Fruit fly (Drosophila melanogaster) whole organism, prepupa: ENCODE results near the gene Nsun5.

ENCODE experiments used
- Blimp-1 ChIP-seq: fragments of 200-800 bp; sonication (Bioruptor generic); optimal IDR thresholded peaks from 3 replicates; lab custom pipeline; 2017; ENCODE audit warnings: missing biosample characterization, missing genetic modification characterization, mild to moderate bottlenecking, moderate library complexity, missing genetic modification reagents
- CG10631 ChIP-seq: fragments of 200-800 bp; sonication (Bioruptor generic); optimal IDR thresholded peaks from 2 replicates; lab custom pipeline; 2016; ENCODE audit warnings: missing biosample characterization, missing genetic modification characterization
- CG10669 ChIP-seq: fragments of 200-800 bp; sonication (Bioruptor generic); optimal IDR thresholded peaks from 3 replicates; lab custom pipeline; 2018; ENCODE audit warnings: missing biosample characterization, mild to moderate bottlenecking, missing genetic modification characterization, moderate library complexity
- CG11294 ChIP-seq: fragments of 200-800 bp; sonication (Bioruptor generic); IDR thresholded peaks from 2 replicates; pipeline ENCODE4 v1.3.6; 2022; ENCODE audit warnings: missing biosample characterization, missing genetic modification characterization
- CG15336 ChIP-seq: fragments of 200-800 bp; sonication (Bioruptor generic); IDR thresholded peaks from 2 replicates; pipeline ENCODE4 v1.3.6; 2022; ENCODE audit warnings: missing biosample characterization, missing genetic modification characterization
- CG3032 ChIP-seq: fragments of 200-800 bp; optimal IDR thresholded peaks from 2 replicates; lab custom pipeline; 2019; ENCODE audit warnings: missing biosample characterization, mild to moderate bottlenecking, missing genetic modification characterization, moderate library complexity
- CG31627 ChIP-seq: fragments of 200-800 bp; sonication (Bioruptor generic); optimal IDR thresholded peaks from 3 replicates; lab custom pipeline; 2016; ENCODE audit warnings: missing biosample characterization, missing genetic modification characterization
- CG34406 ChIP-seq: fragments of 200-800 bp; sonication (Bioruptor generic); optimal IDR thresholded peaks from 3 replicates; lab custom pipeline; 2016; ENCODE audit warnings: missing biosample characterization, missing genetic modification characterization
- CG4318 ChIP-seq: fragments of 200-800 bp; sonication (Bioruptor generic); optimal IDR thresholded peaks from 3 replicates; lab custom pipeline; 2017; ENCODE audit warnings: missing biosample characterization, mild to moderate bottlenecking, missing genetic modification characterization
- CG6163 ChIP-seq: fragments of 200-800 bp; sonication (Bioruptor generic); IDR thresholded peaks from 3 replicates; pipeline ENCODE4 v1.3.6; 2022; ENCODE audit warnings: missing biosample characterization, missing genetic modification characterization
- CG6276 ChIP-seq: fragments of 200-800 bp; sonication (Bioruptor generic); optimal IDR thresholded peaks from 2 replicates; lab custom pipeline; 2017; ENCODE audit warnings: missing biosample characterization, mild to moderate bottlenecking, missing genetic modification characterization
- CG6808 ChIP-seq: fragments of 200-800 bp; sonication (Bioruptor generic); optimal IDR thresholded peaks from 3 replicates; lab custom pipeline; 2017; ENCODE audit warnings: missing biosample characterization, missing genetic modification characterization, mild to moderate bottlenecking, moderate library complexity, missing genetic modification reagents
- CG6854 ChIP-seq: fragments of 200-800 bp; sonication (Bioruptor generic); optimal IDR thresholded peaks from 2 replicates; lab custom pipeline; 2017; ENCODE audit warnings: missing biosample characterization, mild to moderate bottlenecking, missing genetic modification characterization
- CG7368 ChIP-seq: fragments of 200-800 bp; sonication (Bioruptor generic); optimal IDR thresholded peaks from 3 replicates; lab custom pipeline; 2016; ENCODE audit warnings: missing biosample characterization, missing genetic modification characterization
- CG8119 ChIP-seq: fragments of 200-800 bp; sonication (Bioruptor generic); IDR thresholded peaks from 3 replicates; pipeline ENCODE4 v1.3.6; 2022; ENCODE audit warnings: missing biosample characterization, missing genetic modification characterization
- CG8319 ChIP-seq: fragments of 200-800 bp; sonication (Bioruptor generic); optimal IDR thresholded peaks from 3 replicates; lab custom pipeline; 2016; ENCODE audit warnings: missing biosample characterization, missing genetic modification characterization
- CG8632 ChIP-seq: fragments of 200-800 bp; sonication (Bioruptor generic); optimal IDR thresholded peaks from 3 replicates; lab custom pipeline; 2016; ENCODE audit warnings: missing biosample characterization, missing genetic modification characterization
- CG9139 ChIP-seq: fragments of 200-800 bp; sonication (Bioruptor generic); optimal IDR thresholded peaks from 3 replicates; lab custom pipeline; 2017; ENCODE audit warnings: missing biosample characterization, mild to moderate bottlenecking, missing genetic modification characterization
- Eip75B ChIP-seq: fragments of 200-800 bp; sonication (Bioruptor generic); optimal IDR thresholded peaks from 3 replicates; lab custom pipeline; 2016; ENCODE audit warnings: missing biosample characterization, missing genetic modification characterization
- Eip78C ChIP-seq: fragments of 200-800 bp; sonication (Bioruptor generic); peaks from one replicate; lab custom pipeline; 2016; ENCODE audit warnings: missing biosample characterization, missing genetic modification characterization
- Ets21C ChIP-seq: fragments of 200-800 bp; sonication (Bioruptor generic); optimal IDR thresholded peaks from 3 replicates; lab custom pipeline; 2016; ENCODE audit warnings: missing biosample characterization, missing genetic modification characterization
- Gug ChIP-seq: fragments of 200-800 bp; sonication (Bioruptor generic); IDR thresholded peaks from 2 replicates; pipeline ENCODE4 v1.3.6; 2022; ENCODE audit warnings: missing biosample characterization, missing genetic modification characterization
- Hr38 ChIP-seq: sonication (Bioruptor generic); optimal IDR thresholded peaks from 2 replicates; lab custom pipeline; 2016; ENCODE audit warnings: missing biosample characterization, missing genetic modification characterization
- Hr4 ChIP-seq: fragments of 200-800 bp; sonication (Bioruptor generic); optimal IDR thresholded peaks from 3 replicates; lab custom pipeline; 2016; ENCODE audit warnings: missing biosample characterization, missing genetic modification characterization
- Lpt ChIP-seq: fragments of 200-800 bp; sonication (Bioruptor generic); optimal IDR thresholded peaks from 3 replicates; lab custom pipeline; 2016; ENCODE audit warnings: missing biosample characterization, missing genetic modification characterization
- Met ChIP-seq: fragments of 200-800 bp; sonication (Bioruptor generic); optimal IDR thresholded peaks from 3 replicates; lab custom pipeline; 2016; ENCODE audit warnings: missing biosample characterization, missing genetic modification characterization
- OdsH ChIP-seq: fragments of 200-800 bp; sonication (Bioruptor generic); optimal IDR thresholded peaks from 3 replicates; lab custom pipeline; 2016; ENCODE audit warnings: missing biosample characterization, missing genetic modification characterization
- Smox ChIP-seq: fragments of 200-800 bp; sonication (Bioruptor generic); optimal IDR thresholded peaks from 3 replicates; lab custom pipeline; 2016; ENCODE audit warnings: missing biosample characterization, missing genetic modification characterization
- Sox102F ChIP-seq: fragments of 200-800 bp; sonication (Bioruptor generic); optimal IDR thresholded peaks from 2 replicates; lab custom pipeline; 2016; ENCODE audit warnings: missing biosample characterization, mild to moderate bottlenecking, missing genetic modification characterization
- Sox15 ChIP-seq: fragments of 200-800 bp; sonication (Bioruptor generic); optimal IDR thresholded peaks from 3 replicates; lab custom pipeline; 2016; ENCODE audit warnings: missing biosample characterization, missing genetic modification characterization
- achi ChIP-seq: fragments of 200-800 bp; sonication (Bioruptor generic); optimal IDR thresholded peaks from 3 replicates; lab custom pipeline; 2016; ENCODE audit warnings: missing biosample characterization, missing genetic modification characterization
- acj6 ChIP-seq: fragments of 200-800 bp; sonication (Bioruptor generic); optimal IDR thresholded peaks from 3 replicates; lab custom pipeline; 2016; ENCODE audit warnings: missing biosample characterization, missing genetic modification characterization
- dac ChIP-seq: fragments of 200-800 bp; sonication (Bioruptor generic); optimal IDR thresholded peaks from 2 replicates; lab custom pipeline; 2017; ENCODE audit warnings: missing biosample characterization, mild to moderate bottlenecking, missing genetic modification characterization
- eg ChIP-seq: fragments of 200-800 bp; sonication (Bioruptor generic); IDR thresholded peaks from 3 replicates; pipeline ENCODE4 v1.3.6; 2022; ENCODE audit warnings: missing biosample characterization, missing genetic modification characterization
- esn ChIP-seq: fragments of 200-800 bp; sonication (Bioruptor generic); optimal IDR thresholded peaks from 2 replicates; lab custom pipeline; 2016; ENCODE audit warnings: missing biosample characterization, mild to moderate bottlenecking, missing genetic modification characterization, moderate library complexity
- fd59A ChIP-seq: fragments of 200-800 bp; sonication (Bioruptor generic); optimal IDR thresholded peaks from 2 replicates; lab custom pipeline; 2017; ENCODE audit warnings: missing biosample characterization, mild to moderate bottlenecking, missing genetic modification characterization, missing genetic modification reagents
- fd85E ChIP-seq: fragments of 200-800 bp; sonication (Bioruptor generic); optimal IDR thresholded peaks from 3 replicates; lab custom pipeline; 2016; ENCODE audit warnings: missing biosample characterization, missing genetic modification characterization
- lz ChIP-seq: fragments of 200-800 bp; sonication (Bioruptor generic); optimal IDR thresholded peaks from 3 replicates; lab custom pipeline; 2016; ENCODE audit warnings: missing biosample characterization, missing genetic modification characterization
- net ChIP-seq: fragments of 200-800 bp; sonication (Bioruptor generic); optimal IDR thresholded peaks from 3 replicates; lab custom pipeline; 2016; ENCODE audit warnings: missing biosample characterization, missing genetic modification characterization
- pdm3 ChIP-seq: fragments of 200-800 bp; sonication (Bioruptor generic); optimal IDR thresholded peaks from 3 replicates; lab custom pipeline; 2016; ENCODE audit warnings: missing biosample characterization, missing genetic modification characterization
- salr ChIP-seq, 2 experiments: fragments of 200-800 bp; sonication (Bioruptor generic); optimal IDR thresholded peaks; 3 replicates each; lab custom pipeline; 2016 to 2018; ENCODE audit warnings: missing biosample characterization in 2 of 2, missing genetic modification characterization in 2 of 2, mild to moderate bottlenecking in 1 of 2
- spab ChIP-seq: fragments of 200-800 bp; sonication (Bioruptor generic); optimal IDR thresholded peaks from 2 replicates; lab custom pipeline; 2017; ENCODE audit warnings: missing biosample characterization, mild to moderate bottlenecking, missing genetic modification characterization, missing genetic modification reagents
- ss ChIP-seq, 2 experiments: fragments of 200-800 bp; sonication (Bioruptor generic); optimal IDR thresholded peaks; 2 replicates in 1 of 2; 3 replicates in 1 of 2; lab custom pipeline; 2017 to 2018; ENCODE audit warnings: mild to moderate bottlenecking in 2 of 2, missing biosample characterization in 2 of 2, missing genetic modification characterization in 2 of 2, moderate library complexity in 1 of 2
- svp ChIP-seq: fragments of 200-800 bp; sonication (Bioruptor generic); peaks from one replicate; lab custom pipeline; 2016; ENCODE audit warnings: missing biosample characterization, missing genetic modification characterization
- topi ChIP-seq: fragments of 200-800 bp; sonication (Bioruptor generic); optimal IDR thresholded peaks from 3 replicates; lab custom pipeline; 2016; ENCODE audit warnings: missing biosample characterization, missing genetic modification characterization
- vri ChIP-seq: fragments of 200-800 bp; sonication (Bioruptor generic); optimal IDR thresholded peaks from 3 replicates; lab custom pipeline; 2016; ENCODE audit warnings: missing biosample characterization, mild to moderate bottlenecking, missing genetic modification characterization

The Nsun5 gene

dm6 chr3R:19187717-19188149, 25.6 kb upstream of the Nsun5 start (continued):
- TF ChIP-seq CG31627: peak; percentile 88
- TF ChIP-seq CG6854 (GFP tag; lab: Kevin White, UChicago): peak; percentile 78
- peak; percentile 58 for TF ChIP-seq dac (GFP tag; lab: Kevin White, UChicago)
- TF ChIP-seq acj6 (GFP tag; lab: Kevin White, UChicago): peak; percentile 85
- TF ChIP-seq spab (GFP tag; lab: Kevin White, UChicago): peak; percentile 61
- TF ChIP-seq CG11294: no peak
- peak; percentile 80 for TF ChIP-seq CG34406 (GFP tag; lab: Kevin White, UChicago)
- TF ChIP-seq fd85E (GFP tag; lab: Kevin White, UChicago): peak; percentile 56
- TF ChIP-seq Met: peak; percentile 89
- peak; percentile 79 for TF ChIP-seq CG10631 (GFP tag; lab: Kevin White, UChicago)
- peak; percentile 83 for TF ChIP-seq OdsH (GFP tag; lab: Kevin White, UChicago)
- peak; percentile 84 for TF ChIP-seq net (GFP tag; lab: Kevin White, UChicago)
- TF ChIP-seq Hr38: no peak
- peak; percentile 74 for TF ChIP-seq CG15336
- TF ChIP-seq ss (GFP tag; optimal IDR thresholded peaks at IDR 0.05; lab: Kevin White, UChicago): peak in 1 of 2 experiments; percentile 82
- peak; percentile 83 for TF ChIP-seq svp (GFP tag; lab: Kevin White, UChicago)
- peak; percentile 81 for TF ChIP-seq topi (GFP tag; lab: Kevin White, UChicago)
- TF ChIP-seq Sox102F: peak; percentile 87
- peak; percentile 84 for TF ChIP-seq CG10669
- peak; percentile 76 for TF ChIP-seq CG3032
- TF ChIP-seq CG8632 (GFP tag; lab: Kevin White, UChicago): peak; percentile 76
- no peak for TF ChIP-seq CG6163 (GFP tag; lab: Robert Waterston, UW)
- TF ChIP-seq lz: peak; percentile 84
- TF ChIP-seq CG8319 (GFP tag; lab: Kevin White, UChicago): peak; percentile 63
- TF ChIP-seq CG6808 (GFP tag; lab: Kevin White, UChicago): peak; percentile 84
- TF ChIP-seq Smox (GFP tag; lab: Kevin White, UChicago): peak; percentile 85
- peak; percentile 72 for TF ChIP-seq Eip75B
- TF ChIP-seq, all 60 proteins: peak for 53

dm6 chr3R:19182848-19183247, 20.7 kb upstream of the Nsun5 start:
- TF ChIP-seq CG4318 (GFP tag; lab: Kevin White, UChicago) (no peak), salr (GFP tag; optimal IDR thresholded peaks at IDR 0.05; lab: Kevin White, UChicago) (no peak), fd59A (no peak), acj6 (GFP tag; lab: Kevin White, UChicago) (no peak), Blimp-1 (GFP tag; lab: Kevin White, UChicago) (peak; percentile 72), Lpt (peak; percentile 38), Hr4 (no peak), Eip78C (GFP tag; lab: Kevin White, UChicago) (peak; percentile 55), achi (GFP tag; lab: Kevin White, UChicago) (no peak), eg (no peak), CG8119 (GFP tag; lab: Robert Waterston, UW) (peak; percentile 23; the same call in 1 of the 3 replicates), Ets21C (GFP tag; lab: Kevin White, UChicago) (no peak), Met (no peak)
- TF ChIP-seq, all 60 proteins: peak for 4

dm6 chr3R:19181214-19181613, 19.1 kb upstream of the Nsun5 start:
- TF ChIP-seq achi (GFP tag; lab: Kevin White, UChicago) (peak; percentile 78), OdsH (GFP tag; lab: Kevin White, UChicago) (peak; percentile 83), CG15336 (peak; percentile 82), Hr4 (peak; percentile 89), Gug (peak; percentile 60), Smox (GFP tag; lab: Kevin White, UChicago) (peak; percentile 67), Lpt (peak; percentile 82), salr (GFP tag; optimal IDR thresholded peaks at IDR 0.05; lab: Kevin White, UChicago) (peak in 1 of 2 experiments; percentile 80), CG9139 (peak; percentile 35), CG11294 (peak; percentile 47), CG3032 (peak; percentile 74), CG6276 (GFP tag; lab: Kevin White, UChicago) (peak; percentile 90), CG7368 (GFP tag; lab: Kevin White, UChicago) (peak; percentile 61), CG6163 (GFP tag; lab: Robert Waterston, UW) (peak; percentile 57), vri (peak; percentile 29), Sox15 (GFP tag; lab: Kevin White, UChicago) (peak; percentile 49), pdm3 (GFP tag; lab: Kevin White, UChicago) (peak; percentile 79), CG31627 (peak; percentile 61), acj6 (GFP tag; lab: Kevin White, UChicago) (peak; percentile 70), fd59A (peak; percentile 66), CG10669 (peak; percentile 77), esn (GFP tag; lab: Kevin White, UChicago) (peak; percentile 73), CG10631 (GFP tag; lab: Kevin White, UChicago) (peak; percentile 67), Ets21C (GFP tag; lab: Kevin White, UChicago) (peak; percentile 31), topi (GFP tag; lab: Kevin White, UChicago) (peak; percentile 70), Hr38 (no peak)
